Worm (Caenorhabditis elegans) whole organism, late embryonic: Measurements from ENCODE around the gene pgl-3.

Experiments
- F13H6.1 ChIP-seq: sonication (generic microtip); optimal IDR thresholded peaks from 2 replicates; lab custom pipeline; 2016; ENCODE audit warnings: missing genetic modification characterization, missing compliant biosample characterization
- ceh-45 ChIP-seq: fragments of 200-800 bp; sonication (Bioruptor generic); IDR thresholded peaks from 2 replicates; pipeline ENCODE4 v1.3.6; 2022; ENCODE audit warnings: missing genetic modification reagents, missing genetic modification characterization, missing compliant biosample characterization
- ceh-9 ChIP-seq: sonication (generic microtip); optimal IDR thresholded peaks from 2 replicates; lab custom pipeline; 2016; ENCODE audit warnings: mild to moderate bottlenecking, missing genetic modification characterization, inconsistent platforms, missing compliant biosample characterization
- nhr-11 ChIP-seq: fragments of 150-350 bp; optimal IDR thresholded peaks from 2 replicates; lab custom pipeline; 2014; ENCODE audit warnings: missing biosample characterization, missing genetic modification characterization
- npax-4 ChIP-seq: sonication (generic microtip); optimal IDR thresholded peaks from 2 replicates; lab custom pipeline; 2016; ENCODE audit warnings: missing genetic modification characterization, missing compliant biosample characterization
- pha-2 ChIP-seq: sonication (generic microtip); optimal IDR thresholded peaks from 2 replicates; lab custom pipeline; 2017; ENCODE audit warnings: mild to moderate bottlenecking, missing genetic modification characterization, missing compliant biosample characterization
- pqm-1 ChIP-seq: sonication (generic microtip); optimal IDR thresholded peaks from 2 replicates; lab custom pipeline; 2016; ENCODE audit warnings: missing genetic modification characterization, missing compliant biosample characterization
- sox-4 ChIP-seq: sonication (generic microtip); optimal IDR thresholded peaks from 2 replicates; lab custom pipeline; 2017; ENCODE audit warnings: mild to moderate bottlenecking, missing genetic modification characterization, inconsistent platforms, missing compliant biosample characterization

- TF ChIP-seq pqm-1 (no peak), npax-4 (tag; lab: Kevin White, UChicago) (no peak), pha-2 (no peak), nhr-11 (no peak), F13H6.1 (tag; lab: Kevin White, UChicago) (no peak), sox-4 (tag; lab: Kevin White, UChicago) (no peak), ceh-45 (GFP tag; lab: Robert Waterston, UW) (no peak), ceh-9 (tag; lab: Kevin White, UChicago) (no peak)
These were observed 5.5 kb upstream of the pgl-3 start, which contains the start of gene C18G1.6 for ce11 chrV:4750294-4750693.
